Fruit fly (Drosophila melanogaster) whole organism, wandering third instar larva: ENCODE measurements around the gene Myc.
A peak's percentile ranks its signal among the peaks of the same experiment; 100 is the strongest.

Experiments used
- Abd-B ChIP-seq: fragments of >200 bp; optimal IDR thresholded peaks from 2 replicates; lab custom pipeline; 2017; ENCODE audit warnings: missing biosample characterization, missing genetic modification characterization
- CrebA ChIP-seq: fragments of 200-800 bp; sonication (Bioruptor generic); optimal IDR thresholded peaks from 2 replicates; lab custom pipeline; 2016; ENCODE audit warnings: missing biosample characterization, mild to moderate bottlenecking, missing genetic modification characterization, borderline replicate concordance
- Hnf4 ChIP-seq: fragments of 200-800 bp; sonication (Bioruptor generic); optimal IDR thresholded peaks from 2 replicates; lab custom pipeline; 2016; ENCODE audit warnings: missing biosample characterization, mild to moderate bottlenecking, missing genetic modification characterization
- OdsH ChIP-seq: fragments of 200-800 bp; sonication (Bioruptor generic); optimal IDR thresholded peaks from 2 replicates; lab custom pipeline; 2016; ENCODE audit warnings: missing biosample characterization, mild to moderate bottlenecking, missing genetic modification characterization
- Sp1 ChIP-seq: fragments of 200-800 bp; sonication (Bioruptor generic); optimal IDR thresholded peaks from 3 replicates; lab custom pipeline; 2019; ENCODE audit warnings: missing biosample characterization, mild to moderate bottlenecking, missing genetic modification characterization, moderate library complexity
- br ChIP-seq: fragments of 200-800 bp; sonication (Bioruptor generic); optimal IDR thresholded peaks from 2 replicates; lab custom pipeline; 2016; ENCODE audit warnings: missing biosample characterization, missing genetic modification characterization
- jim ChIP-seq: fragments of 175-275, 200-325 bp; sonication (Bioruptor generic); optimal IDR thresholded peaks from 2 replicates; lab custom pipeline; 2016; ENCODE audit warnings: missing biosample characterization, mild to moderate bottlenecking, missing genetic modification characterization
- pan ChIP-seq: fragments of >200 bp; optimal IDR thresholded peaks from 2 replicates; lab custom pipeline; 2017
- psq ChIP-seq: fragments of 200-800 bp; sonication (Bioruptor generic); optimal IDR thresholded peaks from 3 replicates; lab custom pipeline; 2017; ENCODE audit warnings: missing biosample characterization, mild to moderate bottlenecking, missing genetic modification characterization, moderate library complexity
- rgr ChIP-seq: fragments of 200-800 bp; sonication (Bioruptor generic); optimal IDR thresholded peaks from 3 replicates; lab custom pipeline; 2016; ENCODE audit warnings: missing biosample characterization, mild to moderate bottlenecking, missing genetic modification characterization
- sage ChIP-seq: fragments of 200-800 bp; sonication (Bioruptor generic); optimal IDR thresholded peaks from 2 replicates; lab custom pipeline; 2016; ENCODE audit warnings: missing biosample characterization, mild to moderate bottlenecking, missing genetic modification characterization
- usp ChIP-seq: fragments of >200 bp; optimal IDR thresholded peaks from 2 replicates; lab custom pipeline; 2017; ENCODE audit warnings: missing biosample characterization, missing genetic modification characterization
- woc ChIP-seq: sonication (Bioruptor generic); optimal IDR thresholded peaks from 2 replicates; lab custom pipeline; 2016; ENCODE audit warnings: missing biosample characterization, mild to moderate bottlenecking, missing genetic modification characterization

- TF ChIP-seq Hnf4 (GFP tag; lab: Kevin White, UChicago) (peak; percentile 96), Abd-B (no peak), psq (GFP tag; lab: Kevin White, UChicago) (peak; percentile 89), pan (no peak), jim (GFP tag; lab: Kevin White, UChicago) (no peak), woc (GFP tag; lab: Kevin White, UChicago) (peak; percentile 88), OdsH (GFP tag; lab: Kevin White, UChicago) (peak; percentile 94), rgr (GFP tag; lab: Kevin White, UChicago) (peak; percentile 94), br (GFP tag; lab: Kevin White, UChicago) (peak; percentile 96), usp (GFP tag; lab: Kevin White, UChicago) (no peak), sage (GFP tag; lab: Kevin White, UChicago) (peak; percentile 60), Sp1 (GFP tag; lab: Kevin White, UChicago) (peak; percentile 93), CrebA (peak; percentile 61)
Observed at dm6 chrX:3427614-3427965, 54.6 kb downstream of the Myc start.
